Worm (Caenorhabditis elegans) whole organism, mixed stage, embryonic: ENCODE measurements around the gene hal-3.
A peak's percentile ranks its signal among the peaks of the same experiment; 100 is the strongest.

ENCODE experiments used
- bed-3 ChIP-seq: fragments of 200-800 bp; sonication (Bioruptor generic); optimal IDR thresholded peaks from 3 replicates; lab custom pipeline; 2018; ENCODE audit warnings: mild to moderate bottlenecking, missing genetic modification characterization, moderate library complexity, missing compliant biosample characterization
- blmp-1 ChIP-seq: fragments of 150-350 bp; optimal IDR thresholded peaks from 2 replicates; lab custom pipeline; 2014; ENCODE audit warnings: missing biosample characterization, missing genetic modification characterization
- ceh-39 ChIP-seq: fragments of 150-350 bp; optimal IDR thresholded peaks from 2 replicates; lab custom pipeline; 2014; ENCODE audit warnings: missing biosample characterization, missing genetic modification characterization
- ceh-43 ChIP-seq: fragments of 200-800 bp; sonication (Bioruptor generic); optimal IDR thresholded peaks from 2 replicates; lab custom pipeline; 2018; ENCODE audit warnings: mild to moderate bottlenecking, missing genetic modification characterization, moderate library complexity, missing compliant biosample characterization
- ceh-83 ChIP-seq: fragments of 200-800 bp; sonication (Bioruptor generic); optimal IDR thresholded peaks from 2 replicates; lab custom pipeline; 2018; ENCODE audit warnings: mild to moderate bottlenecking, missing genetic modification characterization, missing compliant biosample characterization
- ces-1 ChIP-seq: fragments of 150-350 bp; optimal IDR thresholded peaks from 2 replicates; lab custom pipeline; 2014; ENCODE audit warnings: missing biosample characterization, missing genetic modification reagents, missing genetic modification characterization
- cnd-1 ChIP-seq: fragments of 200-800 bp; sonication (Bioruptor generic); optimal IDR thresholded peaks from 2 replicates; lab custom pipeline; 2018; ENCODE audit warnings: mild to moderate bottlenecking, missing genetic modification characterization, missing compliant biosample characterization
- elt-1 ChIP-seq: sonication (generic microtip); optimal IDR thresholded peaks from 2 replicates; lab custom pipeline; 2017; ENCODE audit warnings: missing genetic modification characterization, mild to moderate bottlenecking, missing compliant biosample characterization, antibody characterized with exemption, moderate library complexity, borderline replicate concordance; ENCODE audit not compliant: insufficient read depth
- elt-3 ChIP-seq: fragments of 150-350 bp; optimal IDR thresholded peaks from 2 replicates; lab custom pipeline; 2014; ENCODE audit warnings: missing biosample characterization, missing genetic modification characterization
- flh-1 ChIP-seq: fragments of 200-800 bp; sonication (Bioruptor generic); optimal IDR thresholded peaks from 2 replicates; lab custom pipeline; 2018; ENCODE audit warnings: mild to moderate bottlenecking, missing genetic modification characterization, moderate library complexity, missing compliant biosample characterization
- ham-2 ChIP-seq: fragments of 200-800 bp; sonication (Bioruptor generic); optimal IDR thresholded peaks from 2 replicates; lab custom pipeline; 2018; ENCODE audit warnings: mild to moderate bottlenecking, missing genetic modification characterization, missing compliant biosample characterization
- hlh-1 ChIP-seq: fragments of 150-350 bp; optimal IDR thresholded peaks from 2 replicates; lab custom pipeline; 2014; ENCODE audit warnings: missing biosample characterization, missing genetic modification reagents, missing genetic modification characterization
- lin-13 ChIP-seq: fragments of 150-350 bp; optimal IDR thresholded peaks from 2 replicates; lab custom pipeline; 2014; ENCODE audit warnings: missing biosample characterization, missing genetic modification characterization
- lsy-2 ChIP-seq: fragments of 150-350 bp; optimal IDR thresholded peaks from 2 replicates; lab custom pipeline; 2014; ENCODE audit warnings: missing biosample characterization, missing genetic modification characterization
- mab-5 ChIP-seq: fragments of 150-350 bp; optimal IDR thresholded peaks from 2 replicates; lab custom pipeline; 2014; ENCODE audit warnings: missing biosample characterization, missing genetic modification characterization
- mep-1 ChIP-seq: fragments of 150-350 bp; optimal IDR thresholded peaks from 2 replicates; lab custom pipeline; 2017; ENCODE audit warnings: missing biosample characterization, missing genetic modification reagents, missing genetic modification characterization, inconsistent platforms
- mls-2 ChIP-seq: sonication (generic microtip); optimal IDR thresholded peaks from 2 replicates; lab custom pipeline; 2016; ENCODE audit warnings: mild to moderate bottlenecking, missing genetic modification characterization, moderate library complexity, missing compliant biosample characterization
- nhr-12 ChIP-seq: fragments of 150-350 bp; optimal IDR thresholded peaks from 2 replicates; lab custom pipeline; 2014; ENCODE audit warnings: missing biosample characterization, missing genetic modification characterization
- nhr-2 ChIP-seq: fragments of 150-350 bp; optimal IDR thresholded peaks from 2 replicates; lab custom pipeline; 2014; ENCODE audit warnings: missing biosample characterization, missing genetic modification characterization
- nhr-237 ChIP-seq: fragments of 150-350 bp; optimal IDR thresholded peaks from 2 replicates; lab custom pipeline; 2014; ENCODE audit warnings: missing biosample characterization, missing genetic modification characterization
- nhr-28 ChIP-seq: fragments of 150-350 bp; optimal IDR thresholded peaks from 2 replicates; lab custom pipeline; 2014; ENCODE audit warnings: missing biosample characterization, missing genetic modification characterization
- nhr-76 ChIP-seq: sonication (generic microtip); optimal IDR thresholded peaks from 2 replicates; lab custom pipeline; 2017; ENCODE audit warnings: missing biosample characterization, missing genetic modification characterization
- pha-4 ChIP-seq: fragments of 150-350 bp; optimal IDR thresholded peaks from 2 replicates; lab custom pipeline; 2018; ENCODE audit warnings: missing biosample characterization, missing genetic modification reagents, missing genetic modification characterization
- sem-2 ChIP-seq: fragments of 200-800 bp; sonication (Bioruptor generic); optimal IDR thresholded peaks from 2 replicates; lab custom pipeline; 2018; ENCODE audit warnings: mild to moderate bottlenecking, missing genetic modification characterization, missing compliant biosample characterization
- snpc-4 ChIP-seq: fragments of 150-350 bp; optimal IDR thresholded peaks from 2 replicates; lab custom pipeline; 2014; ENCODE audit warnings: missing biosample characterization, missing genetic modification characterization
- sptf-1 ChIP-seq: sonication (generic microtip); optimal IDR thresholded peaks from 2 replicates; lab custom pipeline; 2017; ENCODE audit warnings: mild to moderate bottlenecking, missing genetic modification characterization, moderate library complexity, missing compliant biosample characterization
- tbx-8 ChIP-seq: fragments of 200-800 bp; sonication (Bioruptor generic); optimal IDR thresholded peaks from 2 replicates; lab custom pipeline; 2018; ENCODE audit warnings: mild to moderate bottlenecking, missing genetic modification characterization, moderate library complexity, missing compliant biosample characterization
- unc-39 ChIP-seq: fragments of 150-350 bp; optimal IDR thresholded peaks from 2 replicates; lab custom pipeline; 2014; ENCODE audit warnings: missing biosample characterization, missing genetic modification characterization
- unc-62 ChIP-seq: fragments of 150-350 bp; optimal IDR thresholded peaks from 2 replicates; lab custom pipeline; 2014; ENCODE audit warnings: missing biosample characterization, missing genetic modification reagents, missing genetic modification characterization
- zip-8 ChIP-seq: fragments of 150-350 bp; optimal IDR thresholded peaks from 2 replicates; lab custom pipeline; 2014; ENCODE audit warnings: missing biosample characterization, missing genetic modification characterization
- ztf-11 ChIP-seq: fragments of 150-350 bp; optimal IDR thresholded peaks from 2 replicates; lab custom pipeline; 2014; ENCODE audit warnings: missing biosample characterization, missing genetic modification characterization

Gene hal-3

ce11 chrII:9656210-9656755 lies 39.4 kb upstream of the hal-3 start, which contains the start of gene gstk-1:
gstk-1 (plus strand) TSS chrII:9656705.
- no peak for TF ChIP-seq unc-39
- TF ChIP-seq nhr-237, result no peak
- TF ChIP-seq ztf-11 (tag; lab: Kevin White, UChicago), result no peak
- TF ChIP-seq ceh-39 (tag; lab: Kevin White, UChicago), result no peak
- TF ChIP-seq nhr-2, result no peak
- TF ChIP-seq snpc-4, result no peak
- TF ChIP-seq flh-1 (GFP tag; lab: Kevin White, UChicago), result no peak
- TF ChIP-seq nhr-28 (tag; lab: Kevin White, UChicago), result no peak
- TF ChIP-seq mls-2 (tag; lab: Kevin White, UChicago), result no peak

- TF ChIP-seq ceh-43 (GFP tag; lab: Kevin White, UChicago), result no peak
- peak; percentile 69 for TF ChIP-seq zip-8 (tag; lab: Kevin White, UChicago)
- no peak for TF ChIP-seq lin-13
- TF ChIP-seq ceh-83 (GFP tag; lab: Kevin White, UChicago), result no peak
- TF ChIP-seq lsy-2 (tag; lab: Kevin White, UChicago), result no peak
- no peak for TF ChIP-seq pha-4 (tag; lab: Kevin White, UChicago)
- TF ChIP-seq sptf-1, result no peak
- TF ChIP-seq elt-1 (tag; lab: Kevin White, UChicago), result peak; percentile 12
- no peak for TF ChIP-seq unc-39
- TF ChIP-seq unc-62 (GFP tag; lab: Kevin White, UChicago), result peak; percentile 39
- TF ChIP-seq ztf-11 (tag; lab: Kevin White, UChicago), result no peak
- no peak for TF ChIP-seq nhr-12
- TF ChIP-seq sem-2 (GFP tag; lab: Kevin White, UChicago), result no peak
- TF ChIP-seq blmp-1 (tag; lab: Kevin White, UChicago), result no peak
- no peak for TF ChIP-seq mab-5
- no peak for TF ChIP-seq nhr-237
- no peak for TF ChIP-seq bed-3 (GFP tag; lab: Kevin White, UChicago)
- TF ChIP-seq cnd-1 (tag; lab: Kevin White, UChicago), result no peak
- TF ChIP-seq, all 35 proteins: peak for 3
Observed at ce11 chrII:9655530-9656139, 38.7 kb upstream of the hal-3 start, which contains the start of gene ZK1307.1. ZK1307.1 (minus strand) TSS chrII:9655580.

DNA sequence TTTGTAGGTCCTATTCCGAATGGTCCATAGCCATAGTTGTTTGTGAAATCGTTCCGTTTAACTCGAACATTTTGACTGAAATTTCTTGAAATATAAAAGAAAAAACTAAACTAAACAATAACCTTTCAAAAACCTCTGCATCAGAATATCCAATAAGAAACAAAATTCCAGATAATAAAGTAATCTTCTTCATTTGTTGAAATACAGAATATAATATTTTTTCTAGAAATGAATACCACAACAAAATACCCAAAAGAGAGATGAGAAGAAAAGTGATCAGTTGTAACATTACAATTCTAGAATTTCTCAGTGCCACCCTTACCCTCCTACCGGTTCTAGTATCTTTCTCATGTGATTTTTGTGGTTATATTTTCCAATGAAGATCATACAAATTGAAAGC lies 36.8 kb upstream of the hal-3 start, which contains the start of gene ZK1307.2:
Gene ZK1307.2 (minus strand): TSS at position 274 of the 400 bp plus-strand sequence.
- TF ChIP-seq zip-8 (tag; lab: Kevin White, UChicago) (no peak), nhr-28 (tag; lab: Kevin White, UChicago) (no peak), blmp-1 (tag; lab: Kevin White, UChicago) (no peak), ces-1 (GFP tag; lab: Kevin White, UChicago) (no peak), mep-1 (tag; lab: Kevin White, UChicago) (no peak), ztf-11 (tag; lab: Kevin White, UChicago) (no peak), elt-3 (tag; lab: Kevin White, UChicago) (no peak), pha-4 (tag; lab: Kevin White, UChicago) (no peak), nhr-76 (tag; lab: Kevin White, UChicago) (no peak)

DNA sequence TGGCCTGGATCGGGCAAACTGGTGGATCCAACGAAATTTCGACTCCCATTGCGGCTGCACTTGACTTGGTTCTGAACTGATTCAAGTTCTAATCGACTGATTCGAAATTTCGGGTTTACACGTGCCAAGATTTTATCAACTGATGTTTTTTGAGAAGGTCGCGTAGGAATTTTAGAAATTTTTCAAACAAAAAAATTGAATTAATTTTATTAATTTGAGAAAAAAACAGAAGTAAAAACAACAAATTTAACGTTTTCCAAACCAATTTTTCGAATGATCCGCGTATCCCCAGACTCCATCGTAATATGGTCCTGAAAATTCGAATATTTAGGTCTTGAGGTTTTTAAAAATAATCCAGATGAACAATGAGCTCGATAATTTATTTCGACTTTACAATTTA lies 36.0 kb upstream of the hal-3 start, which contains the start of gene ZK1307.3:
Gene ZK1307.3 (minus strand): TSS at position 101 of the 400 bp plus-strand sequence.
- TF ChIP-seq ham-2 (GFP tag; lab: Kevin White, UChicago) (no peak), tbx-8 (GFP tag; lab: Kevin White, UChicago) (no peak), sptf-1 (no peak), bed-3 (GFP tag; lab: Kevin White, UChicago) (no peak)

DNA sequence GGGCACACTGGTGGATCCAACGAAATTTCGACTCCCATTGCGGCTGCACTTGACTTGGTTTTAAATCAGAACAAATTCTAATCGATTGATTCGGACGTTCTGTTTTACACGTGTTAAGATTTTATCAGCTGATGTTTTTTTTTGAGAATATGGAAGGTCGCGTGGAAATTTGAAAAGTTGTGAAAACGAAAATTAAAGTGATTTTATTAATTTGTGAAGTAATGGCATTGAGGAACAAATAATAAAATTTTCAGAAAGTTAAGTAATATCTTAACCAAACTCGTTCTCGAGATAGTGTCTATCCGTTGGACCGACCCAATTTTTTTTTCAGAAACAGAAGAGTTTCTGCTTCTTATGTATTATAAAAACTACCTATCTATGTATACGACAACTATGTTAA lies 34.8 kb upstream of the hal-3 start, which contains the start of gene ZK1307.4:
Gene ZK1307.4 (minus strand): TSS at position 101 of the 400 bp plus-strand sequence.
- TF ChIP-seq hlh-1 (tag; lab: Kevin White, UChicago) (no peak), tbx-8 (GFP tag; lab: Kevin White, UChicago) (no peak), sem-2 (GFP tag; lab: Kevin White, UChicago) (no peak), ces-1 (GFP tag; lab: Kevin White, UChicago) (no peak), nhr-237 (no peak), sptf-1 (no peak), elt-3 (tag; lab: Kevin White, UChicago) (no peak), unc-62 (GFP tag; lab: Kevin White, UChicago) (no peak), lsy-2 (tag; lab: Kevin White, UChicago) (no peak), nhr-12 (no peak), mep-1 (tag; lab: Kevin White, UChicago) (no peak), cnd-1 (tag; lab: Kevin White, UChicago) (no peak), mls-2 (tag; lab: Kevin White, UChicago) (no peak)
